Fruit fly (Drosophila melanogaster): ENCODE data around the gene Pus1.
A peak's percentile ranks its signal among the peaks of the same experiment; 100 is the strongest.

Gene Pus1

dm6 chr3R:20556281-20557113 lies 36.0 kb downstream of the Pus1 start (continued):
- no peak for TF ChIP-seq CG16813 (GFP tag; IDR thresholded peaks at IDR 0.05; ENCODE audit: partially characterized antibody)
- peak; percentile 16 for TF ChIP-seq ATbp (GFP tag; optimal IDR thresholded peaks at IDR 0.05)
- TF ChIP-seq Xbp1 (GFP tag; optimal IDR thresholded peaks at IDR 0.05) = peak; percentile 70
- no peak for TF ChIP-seq Elba2 (GFP tag; optimal IDR thresholded peaks at IDR 0.05)
- TF ChIP-seq Dfd (GFP tag; optimal IDR thresholded peaks at IDR 0.05) = no peak
- peak; percentile 37 for TF ChIP-seq Six4 (GFP tag; optimal IDR thresholded peaks at IDR 0.05)
- no peak for TF ChIP-seq CG34376 (GFP tag; optimal IDR thresholded peaks at IDR 0.05)
- no peak for TF ChIP-seq Doc3 (GFP tag; IDR thresholded peaks at IDR 0.05; ENCODE audit: partially characterized antibody)
- TF ChIP-seq vnd (GFP tag; IDR thresholded peaks at IDR 0.05; ENCODE audit: partially characterized antibody) = no peak
- TF ChIP-seq CG4707 (GFP tag; optimal IDR thresholded peaks at IDR 0.05) = no peak
- TF ChIP-seq CG11696 (GFP tag; IDR thresholded peaks at IDR 0.05) = peak; percentile 11; the same call in 1 of the 2 replicates
- TF ChIP-seq pnt (GFP tag; optimal IDR thresholded peaks at IDR 0.05) = no peak
- no peak for TF ChIP-seq HHEX (GFP tag; optimal IDR thresholded peaks at IDR 0.05)
- peak; percentile 84 for TF ChIP-seq lmd (GFP tag; IDR thresholded peaks at IDR 0.05)
- peak; percentile 26; the same call in 1 of the 2 replicates for TF ChIP-seq CG4360 (GFP tag; IDR thresholded peaks at IDR 0.05)
- TF ChIP-seq CG12236 (GFP tag; optimal IDR thresholded peaks at IDR 0.05) = no peak
- no peak for TF ChIP-seq ato (GFP tag; IDR thresholded peaks at IDR 0.05; ENCODE audit: partially characterized antibody)
- TF ChIP-seq CG12391 (tag; optimal IDR thresholded peaks at IDR 0.05) = peak; percentile 54
- TF ChIP-seq CG17186 (GFP tag; optimal IDR thresholded peaks at IDR 0.05) = no peak
- TF ChIP-seq Adf1 (GFP tag; IDR thresholded peaks at IDR 0.05) = no peak; the same call in 1 of the 2 replicates
- no peak for TF ChIP-seq bbx (GFP tag; IDR thresholded peaks at IDR 0.05; ENCODE audit: partially characterized antibody)
- TF ChIP-seq CG15011 (GFP tag; optimal IDR thresholded peaks at IDR 0.05) = peak; percentile 55
- peak; percentile 72; the same call in 2 of the 3 replicates for TF ChIP-seq ase (GFP tag; IDR thresholded peaks at IDR 0.05)
- TF ChIP-seq CG9797 (GFP tag; optimal IDR thresholded peaks at IDR 0.05) = no peak
- TF ChIP-seq fu2 (GFP tag; optimal IDR thresholded peaks at IDR 0.05) = peak; percentile 7
- TF ChIP-seq lbe (GFP tag; optimal IDR thresholded peaks at IDR 0.05) = no peak
- no peak for TF ChIP-seq Rx (GFP tag; IDR thresholded peaks at IDR 0.05)
- peak; percentile 67 for TF ChIP-seq dimm (GFP tag; IDR thresholded peaks at IDR 0.05)
- peak; percentile 86 for TF ChIP-seq so (GFP tag; IDR thresholded peaks at IDR 0.05)
- TF ChIP-seq nom (GFP tag; optimal IDR thresholded peaks at IDR 0.05) = peak; percentile 98
- TF ChIP-seq pb (GFP tag; optimal IDR thresholded peaks at IDR 0.05) = no peak
- TF ChIP-seq CG9609 (GFP tag; optimal IDR thresholded peaks at IDR 0.05) = no peak
- TF ChIP-seq pfk (GFP tag; optimal IDR thresholded peaks at IDR 0.05) = no peak
- TF ChIP-seq Bgb (GFP tag; IDR thresholded peaks at IDR 0.05; ENCODE audit: partially characterized antibody) = no peak
- TF ChIP-seq dmrt11E (tag; optimal IDR thresholded peaks at IDR 0.05) = no peak
- TF ChIP-seq Kr (GFP tag; optimal IDR thresholded peaks at IDR 0.05) = no peak
- no peak for TF ChIP-seq br (optimal IDR thresholded peaks at IDR 0.05)
- TF ChIP-seq CG7987 (GFP tag; optimal IDR thresholded peaks at IDR 0.05) = no peak
- TF ChIP-seq ham (GFP tag; IDR thresholded peaks at IDR 0.05) = 0 out of 2 replicates have a peak, but pooled peaks have one; percentile 24
- TF ChIP-seq grn (GFP tag; optimal IDR thresholded peaks at IDR 0.05) = no peak
- no peak for TF ChIP-seq D (optimal IDR thresholded peaks at IDR 0.05)
- TF ChIP-seq D (GFP tag; optimal IDR thresholded peaks at IDR 0.05) = no peak
- TF ChIP-seq dysf (GFP tag; IDR thresholded peaks at IDR 0.05) = peak; percentile 86
- TF ChIP-seq CG9817 (tag; optimal IDR thresholded peaks at IDR 0.05) = peak; percentile 35
- peak; percentile 65 for TF ChIP-seq CG14050 (GFP tag; IDR thresholded peaks at IDR 0.05)
- no peak for TF ChIP-seq Hr78 (GFP tag; optimal IDR thresholded peaks at IDR 0.05)
- no peak for TF ChIP-seq CG7786 (GFP tag; optimal IDR thresholded peaks at IDR 0.05)
- TF ChIP-seq slou (GFP tag; optimal IDR thresholded peaks at IDR 0.05) = no peak
- TF ChIP-seq CG7372 (GFP tag; IDR thresholded peaks at IDR 0.05) = peak; percentile 82

All from whole organism, embryonic.